Fruit fly (Drosophila melanogaster) whole organism: Measurements from ENCODE around the gene CG42556.

Experiments used
- CG8478 ChIP-seq: fragments of >200 bp; optimal IDR thresholded peaks from 2 replicates; lab custom pipeline; 2018; ENCODE audit warnings: inconsistent platforms
- Dll ChIP-seq: fragments of >200 bp; optimal IDR thresholded peaks from 2 replicates; lab custom pipeline; 2017

DNA sequence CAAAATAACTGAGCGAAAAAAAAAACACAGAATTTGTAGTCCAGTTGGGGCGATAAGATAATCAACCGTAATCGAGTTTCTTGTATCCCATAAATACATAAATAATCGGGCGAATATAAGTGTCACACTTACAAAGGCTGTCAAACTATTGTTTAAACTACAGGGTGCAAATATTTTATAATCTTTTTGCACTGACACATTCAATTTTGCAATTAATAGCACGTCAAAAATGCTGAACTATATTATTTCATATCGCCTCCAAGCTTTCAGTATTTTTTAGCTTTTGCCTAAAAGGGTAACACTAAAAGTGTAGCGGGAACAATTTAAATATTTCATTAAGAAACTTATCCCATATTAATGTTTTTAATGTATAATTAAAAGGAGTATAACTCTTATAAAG lies 20.5 kb downstream of the CG42556 start, which contains the start of gene ApepP:
- no peak for TF ChIP-seq CG8478 (lab: Kevin White, UChicago)
- TF ChIP-seq Dll (lab: Kevin White, UChicago) = no peak
